Worm (Caenorhabditis elegans): ENCODE results near the gene T05C12.11.

- TF ChIP-seq W03F9.2 (tag; optimal IDR thresholded peaks at IDR 0.05) = no peak
- no peak for TF ChIP-seq him-1 (tag; optimal IDR thresholded peaks at IDR 0.05)
These were observed 11.2 kb upstream of the T05C12.11 start, which contains the start of gene dylt-3 for ce11 chrII:8181437-8181836.
